Fruit fly (Drosophila melanogaster) S2 (cell line): ENCODE measurements around the gene e.

Source experiments
- CG8478 ChIP-seq: fragments of >200 bp; optimal IDR thresholded peaks from 2 replicates; lab custom pipeline; 2018
- CTCF ChIP-seq, 2 experiments: fragments of >200 bp; optimal IDR thresholded peaks; 2 replicates each; lab custom pipeline; 2018

DNA sequence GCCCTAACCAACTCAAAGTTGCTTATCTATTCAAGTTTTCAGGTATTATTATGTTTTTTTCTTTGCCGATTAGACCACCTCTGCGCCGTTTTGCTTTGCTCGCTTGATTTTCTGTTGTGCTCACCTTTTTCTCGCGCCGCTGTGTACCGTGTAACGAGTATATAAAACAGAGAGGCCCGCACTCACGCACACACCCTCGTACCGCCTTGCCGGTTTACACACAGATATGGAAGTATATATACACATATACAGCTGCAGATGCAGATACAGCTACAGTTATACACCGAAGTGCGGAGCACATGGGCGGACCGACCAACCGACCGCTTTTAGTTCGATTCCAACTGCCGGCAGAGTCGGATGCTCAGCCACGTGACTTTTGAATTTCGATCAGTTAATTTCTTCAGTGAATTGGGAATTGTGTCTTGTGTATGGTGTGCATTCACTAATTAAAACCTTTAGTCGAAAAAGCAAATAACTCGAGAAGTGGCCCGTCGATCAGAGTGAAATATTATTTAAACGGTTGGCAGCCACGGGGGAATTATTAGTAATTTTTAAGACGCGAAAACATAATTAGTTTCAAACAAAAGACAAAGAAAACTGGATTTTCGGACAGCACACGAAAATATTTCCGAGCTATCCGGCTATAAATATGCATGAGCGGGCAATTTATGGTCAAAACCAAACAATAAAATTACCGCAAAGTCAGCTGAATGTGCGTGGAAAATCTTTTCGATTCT is 48.3 kb downstream of the e start:
- no peak for TF ChIP-seq CG8478
- no peak for TF ChIP-seq CTCF (optimal IDR thresholded peaks at IDR 0.05; lab: Kevin White, UChicago)
